Fruit fly (Drosophila melanogaster) whole organism, wandering third instar larva: ENCODE data around the gene saturn.
A peak's percentile ranks its signal among the peaks of the same experiment; 100 is the strongest.

Source experiments
- GATAd ChIP-seq: sonication (Bioruptor generic); optimal IDR thresholded peaks from 2 replicates; lab custom pipeline; 2016; ENCODE audit warnings: missing biosample characterization, missing genetic modification characterization
- Myc ChIP-seq: fragments of >200 bp; optimal IDR thresholded peaks from 2 replicates; lab custom pipeline; 2017
- OdsH ChIP-seq: fragments of 200-800 bp; sonication (Bioruptor generic); optimal IDR thresholded peaks from 2 replicates; lab custom pipeline; 2016; ENCODE audit warnings: missing biosample characterization, mild to moderate bottlenecking, missing genetic modification characterization
- br ChIP-seq: fragments of 200-800 bp; sonication (Bioruptor generic); optimal IDR thresholded peaks from 2 replicates; lab custom pipeline; 2016; ENCODE audit warnings: missing biosample characterization, missing genetic modification characterization
- h ChIP-seq: fragments of 200-800 bp; sonication (Bioruptor generic); optimal IDR thresholded peaks from 3 replicates; lab custom pipeline; 2016; ENCODE audit warnings: missing biosample characterization, mild to moderate bottlenecking, missing genetic modification characterization
- pan ChIP-seq: fragments of >200 bp; optimal IDR thresholded peaks from 2 replicates; lab custom pipeline; 2017
- sage ChIP-seq: fragments of 200-800 bp; sonication (Bioruptor generic); optimal IDR thresholded peaks from 2 replicates; lab custom pipeline; 2016; ENCODE audit warnings: missing biosample characterization, mild to moderate bottlenecking, missing genetic modification characterization

- TF ChIP-seq Myc (lab: Kevin White, UChicago) (no peak), h (peak; percentile 41), GATAd (GFP tag; lab: Kevin White, UChicago) (no peak), br (peak; percentile 41), sage (no peak), OdsH (GFP tag; lab: Kevin White, UChicago) (no peak), pan (lab: Kevin White, UChicago) (no peak)
Observed at dm6 chr3L:14190625-14191475, 12.3 kb upstream of the saturn start, which contains the start of gene nuf.
